Worm (Caenorhabditis elegans): ENCODE results near the gene eol-1.

Gene eol-1

ce11 chrV:13935423-13935822, 45.3 kb downstream of the eol-1 start:
- TF ChIP-seq cog-1 (tag; optimal IDR thresholded peaks at IDR 0.05): no peak
- no peak for TF ChIP-seq ztf-29 (GFP tag; IDR thresholded peaks at IDR 0.05)
- TF ChIP-seq med-1 (GFP tag; optimal IDR thresholded peaks at IDR 0.05; ENCODE audit: insufficient read depth): no peak
- no peak for TF ChIP-seq klf-2 (GFP tag; conservative IDR thresholded peaks at IDR 0.05)
- TF ChIP-seq tab-1 (GFP tag; IDR thresholded peaks at IDR 0.05): no peak
- no peak for TF ChIP-seq T22C8.4 (GFP tag; IDR thresholded peaks at IDR 0.05)
- no peak for TF ChIP-seq flt-1 (GFP tag; IDR thresholded peaks at IDR 0.05)
- no peak for TF ChIP-seq ref-1 (GFP tag; conservative IDR thresholded peaks at IDR 0.05)
- TF ChIP-seq ztf-23 (GFP tag; IDR thresholded peaks at IDR 0.05): no peak

DNA sequence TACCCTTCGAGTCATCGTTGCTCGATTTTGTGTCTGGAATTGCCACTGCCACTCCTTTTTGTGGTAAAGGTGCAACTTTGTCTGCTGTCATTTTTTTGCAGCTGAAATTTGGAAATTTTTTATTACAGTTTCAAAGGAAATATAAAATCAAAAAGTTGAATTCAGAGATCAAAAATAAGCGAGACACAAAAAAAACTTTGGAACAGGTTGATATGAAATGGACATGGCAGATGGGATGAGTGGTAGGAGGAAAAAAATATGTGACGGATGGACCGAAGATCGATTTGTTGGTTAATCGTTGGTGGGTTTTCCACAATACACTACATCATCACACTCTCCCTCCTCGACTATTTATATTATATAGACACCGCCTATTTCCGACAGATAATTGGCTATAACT, 46.2 kb downstream of the eol-1 start, which contains the start of gene R10D12.1:
R10D12.1 (minus strand) TSS at position 101 of the 400 bp plus-strand sequence.
- TF ChIP-seq ztf-29 (GFP tag; IDR thresholded peaks at IDR 0.05) (no peak), flt-1 (GFP tag; IDR thresholded peaks at IDR 0.05) (no peak), klf-2 (GFP tag; conservative IDR thresholded peaks at IDR 0.05) (no peak), med-1 (GFP tag; optimal IDR thresholded peaks at IDR 0.05; ENCODE audit: insufficient read depth) (no peak), T22C8.4 (GFP tag; IDR thresholded peaks at IDR 0.05) (no peak), tab-1 (GFP tag; IDR thresholded peaks at IDR 0.05) (no peak), ztf-23 (GFP tag; IDR thresholded peaks at IDR 0.05) (no peak)

- no peak for TF ChIP-seq ref-1 (GFP tag; conservative IDR thresholded peaks at IDR 0.05)
- no peak for TF ChIP-seq T22C8.4 (GFP tag; IDR thresholded peaks at IDR 0.05)
- no peak for TF ChIP-seq tab-1 (GFP tag; IDR thresholded peaks at IDR 0.05)
- TF ChIP-seq ztf-29 (GFP tag; IDR thresholded peaks at IDR 0.05): no peak
- TF ChIP-seq klf-2 (GFP tag; conservative IDR thresholded peaks at IDR 0.05): no peak
- TF ChIP-seq cog-1 (tag; optimal IDR thresholded peaks at IDR 0.05): no peak
- no peak for TF ChIP-seq flt-1 (GFP tag; IDR thresholded peaks at IDR 0.05)
- TF ChIP-seq med-1 (GFP tag; optimal IDR thresholded peaks at IDR 0.05; ENCODE audit: insufficient read depth): no peak
- no peak for TF ChIP-seq ztf-23 (GFP tag; IDR thresholded peaks at IDR 0.05)
Observed at ce11 chrV:13931952-13932351, 48.8 kb downstream of the eol-1 start.

DNA sequence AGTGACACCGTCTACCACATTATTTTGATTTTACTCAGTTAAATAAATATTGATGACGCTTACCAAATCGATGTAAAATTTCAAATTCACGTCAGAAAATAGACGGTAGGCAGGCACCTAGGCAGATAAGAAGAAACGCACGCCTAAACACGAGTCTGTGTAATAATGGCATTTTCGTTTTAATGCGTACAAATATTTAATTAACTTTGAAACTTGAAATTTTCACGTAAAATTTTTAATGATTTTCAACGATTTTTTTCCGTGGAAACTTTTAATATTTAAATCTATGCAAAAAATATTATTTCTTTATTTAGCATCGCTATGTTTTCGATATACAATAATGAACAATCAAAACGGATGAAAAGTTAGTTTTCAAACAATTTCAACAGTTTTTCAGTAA, 49.5 kb downstream of the eol-1 start, which contains the start of gene C06B3.16:
C06B3.16 (plus strand) TSS at position 301 of the 400 bp plus-strand sequence.
- TF ChIP-seq ztf-23 (GFP tag; IDR thresholded peaks at IDR 0.05) (no peak), T22C8.4 (GFP tag; IDR thresholded peaks at IDR 0.05) (no peak), klf-2 (GFP tag; conservative IDR thresholded peaks at IDR 0.05) (no peak)

- TF ChIP-seq klf-2 (GFP tag; conservative IDR thresholded peaks at IDR 0.05): no peak
- no peak for TF ChIP-seq ref-1 (GFP tag; conservative IDR thresholded peaks at IDR 0.05)
- no peak for TF ChIP-seq med-1 (GFP tag; optimal IDR thresholded peaks at IDR 0.05; ENCODE audit: insufficient read depth)
- no peak for TF ChIP-seq ztf-23 (GFP tag; IDR thresholded peaks at IDR 0.05)
- TF ChIP-seq tab-1 (GFP tag; IDR thresholded peaks at IDR 0.05): no peak
Observed at ce11 chrV:13929503-13929902, 51.2 kb downstream of the eol-1 start, which contains the start of gene srxa-13. srxa-13 (plus strand) TSS chrV:13929803.
